Worm (Caenorhabditis elegans): ENCODE measurements around the gene tag-51.

Gene tag-51

ce11 chrIII:835208-835607 lies 18.8 kb upstream of the tag-51 start:
- TF ChIP-seq attf-4 (tag; optimal IDR thresholded peaks at IDR 0.05) = no peak
- TF ChIP-seq rbr-2 (tag; optimal IDR thresholded peaks at IDR 0.05) = no peak
- TF ChIP-seq aha-1 (tag) = peak; percentile 88
- no peak for TF ChIP-seq ceh-62 (tag; optimal IDR thresholded peaks at IDR 0.05)
- TF ChIP-seq ama-1 (optimal IDR thresholded peaks at IDR 0.05) = peak; percentile 92
- peak in 1 of 2 experiments; percentile 85 for TF ChIP-seq unc-62 (GFP tag; optimal IDR thresholded peaks at IDR 0.05 in 1 of 2)
- TF ChIP-seq unc-62 (tag; optimal IDR thresholded peaks at IDR 0.05) = no peak
- no peak for TF ChIP-seq nhr-28 (tag; optimal IDR thresholded peaks at IDR 0.05)
- peak; percentile 42 for TF ChIP-seq mes-2 (tag; optimal IDR thresholded peaks at IDR 0.05; ENCODE audit: poor library complexity, severe bottlenecking)

ce11 chrIII:835713-836278 lies 18.2 kb upstream of the tag-51 start:
- peak; percentile 74; the same call in 1 of the 2 replicates for TF ChIP-seq tag-97 (GFP tag; IDR thresholded peaks at IDR 0.05)
- TF ChIP-seq zag-1 (tag; optimal IDR thresholded peaks at IDR 0.05) = peak; percentile 45
- TF ChIP-seq lin-15B (tag; optimal IDR thresholded peaks at IDR 0.05) = no peak
- TF ChIP-seq zip-11 (GFP tag; IDR thresholded peaks at IDR 0.05) = no peak
- peak; percentile 93; the same call in 1 of the 2 replicates for TF ChIP-seq vab-7 (GFP tag; IDR thresholded peaks at IDR 0.05)
- TF ChIP-seq F44E2.7 (GFP tag; IDR thresholded peaks at IDR 0.05) = 0 out of 2 replicates have a peak, but pooled peaks have one; percentile 58
- TF ChIP-seq mxl-2 (GFP tag; conservative IDR thresholded peaks at IDR 0.05) = peak; percentile 78
- peak; percentile 85 for TF ChIP-seq dmd-9 (GFP tag; IDR thresholded peaks at IDR 0.05)
- TF ChIP-seq nhr-237 (tag; optimal IDR thresholded peaks at IDR 0.05) = peak; percentile 49
- TF ChIP-seq snpc-1.2 (GFP tag; IDR thresholded peaks at IDR 0.05) = peak; percentile 84
- peak; percentile 92 for TF ChIP-seq nhr-102 (tag; optimal IDR thresholded peaks at IDR 0.05)
- TF ChIP-seq Y105C5A.15 (GFP tag; IDR thresholded peaks at IDR 0.05) = peak; percentile 99
- TF ChIP-seq Y48G9A.11 (GFP tag; IDR thresholded peaks at IDR 0.05) = peak; percentile 90
- TF ChIP-seq ceh-32 (tag; optimal IDR thresholded peaks at IDR 0.05; ENCODE audit: poor library complexity) = no peak
- peak; percentile 94 for TF ChIP-seq php-3 (GFP tag; IDR thresholded peaks at IDR 0.05)
- peak; percentile 94 for TF ChIP-seq jun-1 (tag; optimal IDR thresholded peaks at IDR 0.05)
- peak; percentile 95 for TF ChIP-seq lin-1 (GFP tag; IDR thresholded peaks at IDR 0.05)
- peak; percentile 62 for TF ChIP-seq mxl-3 (GFP tag; optimal IDR thresholded peaks at IDR 0.05)
- no peak for TF ChIP-seq dpl-1 (GFP tag; optimal IDR thresholded peaks at IDR 0.05)
- peak; percentile 77 for TF ChIP-seq mes-2 (tag; optimal IDR thresholded peaks at IDR 0.05; ENCODE audit: poor library complexity, severe bottlenecking)
- peak; percentile 83 for TF ChIP-seq lin-29 (GFP tag; IDR thresholded peaks at IDR 0.05)
- peak in 1 of 2 experiments; percentile 81 for TF ChIP-seq daf-16 (GFP tag; optimal IDR thresholded peaks at IDR 0.05)
- peak; percentile 66 for TF ChIP-seq daf-16 (tag; optimal IDR thresholded peaks at IDR 0.05)
- peak; percentile 87 for TF ChIP-seq ceh-20 (GFP tag; IDR thresholded peaks at IDR 0.05)
- TF ChIP-seq hlh-30 (tag; optimal IDR thresholded peaks at IDR 0.05; ENCODE audit: insufficient read depth) = peak; percentile 5
- peak; percentile 96 for TF ChIP-seq egl-43 (GFP tag; IDR thresholded peaks at IDR 0.05)
- no peak for TF ChIP-seq fkh-10 (GFP tag; optimal IDR thresholded peaks at IDR 0.05)
- no peak for TF ChIP-seq unc-130 (GFP tag; optimal IDR thresholded peaks at IDR 0.05)
- TF ChIP-seq ceh-44 (GFP tag; IDR thresholded peaks at IDR 0.05) = peak; percentile 38; the same call in 1 of the 2 replicates
- no peak for TF ChIP-seq cey-2 (tag; optimal IDR thresholded peaks at IDR 0.05; ENCODE audit: borderline replicate concordance, insufficient read depth)
- TF ChIP-seq dmd-6 (GFP tag; IDR thresholded peaks at IDR 0.05) = peak; percentile 76
- TF ChIP-seq ztf-11 (tag; optimal IDR thresholded peaks at IDR 0.05) = peak; percentile 51
- TF ChIP-seq hlh-11 (tag; optimal IDR thresholded peaks at IDR 0.05) = peak; percentile 86
- TF ChIP-seq nhr-76 (tag; optimal IDR thresholded peaks at IDR 0.05) = no peak
- TF ChIP-seq ceh-62 (tag; optimal IDR thresholded peaks at IDR 0.05) = no peak
- no peak for TF ChIP-seq unc-62 (GFP tag; optimal IDR thresholded peaks at IDR 0.05 in 1 of 2)
- TF ChIP-seq unc-62 (tag; optimal IDR thresholded peaks at IDR 0.05) = no peak
- peak; percentile 55 to 96 for TF ChIP-seq hif-1 (tag; optimal IDR thresholded peaks at IDR 0.05)
- peak; percentile 41 to 53 for TF ChIP-seq mdl-1 (tag; optimal IDR thresholded peaks at IDR 0.05)
- TF ChIP-seq madf-9 (GFP tag; conservative IDR thresholded peaks at IDR 0.05) = peak; percentile 72
- TF ChIP-seq gei-8 (GFP tag; optimal IDR thresholded peaks at IDR 0.05) = peak; percentile 96
- peak; percentile 86 for TF ChIP-seq dve-1 (tag; optimal IDR thresholded peaks at IDR 0.05; ENCODE audit: insufficient read depth)
- TF ChIP-seq lsy-2 (tag; optimal IDR thresholded peaks at IDR 0.05) = peak; percentile 66 to 69
